Worm (Caenorhabditis elegans): ENCODE results near the gene pde-2.

DNA sequence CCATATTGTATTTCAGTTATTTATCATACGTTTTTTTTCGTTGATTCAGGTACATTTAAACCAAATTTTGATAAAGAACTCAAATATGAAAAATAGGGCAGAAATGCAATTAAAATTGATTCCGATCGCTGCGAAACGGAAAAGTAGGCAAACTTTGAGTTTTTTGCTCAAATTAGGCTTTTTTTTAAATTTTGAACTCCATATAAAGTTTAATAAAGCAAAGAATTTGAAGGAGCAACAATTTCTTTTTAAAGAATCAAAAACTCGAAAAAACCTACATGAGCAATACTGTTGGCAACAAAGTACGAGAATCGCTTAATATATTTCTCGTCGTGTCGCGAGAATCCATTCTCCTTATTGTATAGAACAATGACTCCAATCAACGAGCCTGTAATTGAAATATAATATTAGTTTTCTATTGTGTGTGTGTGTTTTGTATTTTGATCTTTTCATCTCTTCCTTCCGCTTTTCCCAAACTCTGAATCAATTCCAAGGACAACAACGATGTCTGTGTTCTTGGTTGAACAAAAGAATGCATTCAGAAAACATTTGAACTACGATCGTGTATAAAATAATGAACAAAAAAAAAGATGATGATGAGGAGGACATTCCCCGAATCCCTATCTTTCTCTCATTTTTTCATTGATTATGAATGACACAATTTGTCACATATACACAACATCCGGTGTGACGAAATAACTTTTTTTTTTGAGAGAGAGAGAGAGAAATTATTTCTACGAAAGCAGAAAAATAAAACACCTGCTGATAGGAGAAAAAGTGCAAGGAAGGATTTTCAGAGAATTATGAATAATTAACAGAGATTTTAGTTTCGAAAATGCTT is 3.0 kb downstream of the pde-2 start:
- no peak for TF ChIP-seq unc-62 (GFP tag; optimal IDR thresholded peaks at IDR 0.05)
- no peak for TF ChIP-seq F49E8.2 (tag; optimal IDR thresholded peaks at IDR 0.05; ENCODE audit: insufficient read depth)
- no peak for TF ChIP-seq Y53F4B.3 (GFP tag; IDR thresholded peaks at IDR 0.05)
- TF ChIP-seq nhr-80 (tag; optimal IDR thresholded peaks at IDR 0.05): no peak
- TF ChIP-seq hrde-1 (tag; optimal IDR thresholded peaks at IDR 0.05; ENCODE audit: borderline replicate concordance): no peak

All from whole organism, young adult.